Worm (Caenorhabditis elegans) whole organism, young adult: Measurements from ENCODE around the gene F25A2.1.

Experiments
- B0035.1 ChIP-seq: sonication (generic microtip); optimal IDR thresholded peaks from 2 replicates; lab custom pipeline; 2016; ENCODE audit warnings: missing genetic modification characterization, mild to moderate bottlenecking, missing compliant biosample characterization, missing genotype, missing genetic modification reagents
- B0261.1 ChIP-seq: sonication (generic microtip); optimal IDR thresholded peaks from 2 replicates; lab custom pipeline; 2016; ENCODE audit warnings: mild to moderate bottlenecking, missing genetic modification characterization, moderate library complexity, missing compliant biosample characterization
- C06A6.2 ChIP-seq: fragments of 200-800 bp; sonication (Bioruptor generic); conservative IDR thresholded peaks from 2 replicates; pipeline ENCODE4 v1.3.6; 2022; ENCODE audit warnings: missing genetic modification characterization, missing compliant biosample characterization
- F22D6.2 ChIP-seq: sonication (generic microtip); optimal IDR thresholded peaks from 2 replicates; lab custom pipeline; 2016; ENCODE audit warnings: mild to moderate bottlenecking, missing genetic modification characterization, missing compliant biosample characterization
- F23B12.7 ChIP-seq: sonication (generic microtip); optimal IDR thresholded peaks from 2 replicates; lab custom pipeline; 2017; ENCODE audit warnings: missing genetic modification characterization, mild to moderate bottlenecking, missing compliant biosample characterization, antibody characterized with exemption, moderate library complexity; ENCODE audit not compliant: insufficient read depth
- F57A8.1 ChIP-seq: fragments of 200-800 bp; sonication (Bioruptor generic); optimal IDR thresholded peaks from 2 replicates; lab custom pipeline; 2018; ENCODE audit warnings: mild to moderate bottlenecking, missing genetic modification characterization, moderate library complexity, missing compliant biosample characterization
- K11D2.4 ChIP-seq: fragments of 200-800 bp; sonication (Bioruptor generic); IDR thresholded peaks from 2 replicates; pipeline ENCODE4 v1.3.6; 2022; ENCODE audit warnings: missing genetic modification reagents, missing genetic modification characterization, missing compliant biosample characterization
- K12H6.12 ChIP-seq: fragments of 200-800 bp; sonication (Bioruptor generic); optimal IDR thresholded peaks from 2 replicates; lab custom pipeline; 2018; ENCODE audit warnings: mild to moderate bottlenecking, missing genetic modification characterization, missing compliant biosample characterization
- T07F8.4 ChIP-seq: sonication (generic microtip); optimal IDR thresholded peaks from 2 replicates; lab custom pipeline; 2016; ENCODE audit warnings: mild to moderate bottlenecking, missing genetic modification characterization, moderate library complexity, missing compliant biosample characterization
- Y53F4B.3 ChIP-seq: fragments of 200-800 bp; sonication (Bioruptor generic); IDR thresholded peaks from 2 replicates; pipeline ENCODE4 v1.3.6; 2022; ENCODE audit warnings: missing genetic modification reagents, missing genetic modification characterization, missing compliant biosample characterization
- Y56A3A.18 ChIP-seq: fragments of 200-800 bp; sonication (Bioruptor generic); IDR thresholded peaks from 2 replicates; pipeline ENCODE4 v1.3.6; 2022; ENCODE audit warnings: missing genetic modification reagents, missing genetic modification characterization, missing compliant biosample characterization
- Y67H2A.10 ChIP-seq: fragments of 200-800 bp; sonication (Bioruptor generic); conservative IDR thresholded peaks from 2 replicates; pipeline ENCODE4 v1.3.6; 2022; ENCODE audit warnings: missing genetic modification reagents, missing genetic modification characterization, missing compliant biosample characterization
- Y79H2A.3 ChIP-seq: fragments of 200-800 bp; sonication (Bioruptor generic); conservative IDR thresholded peaks from 2 replicates; pipeline ENCODE4 v1.3.6; 2022; ENCODE audit warnings: missing genetic modification reagents, missing genetic modification characterization, missing compliant biosample characterization
- Y95B8A.8 ChIP-seq: fragments of 200-800 bp; sonication (Bioruptor generic); IDR thresholded peaks from 2 replicates; pipeline ENCODE4 v1.3.6; 2022; ENCODE audit warnings: missing genetic modification reagents, missing genetic modification characterization, missing compliant biosample characterization
- ZK185.1 ChIP-seq: sonication (generic microtip); optimal IDR thresholded peaks from 2 replicates; lab custom pipeline; 2016; ENCODE audit warnings: mild to moderate bottlenecking, missing genetic modification characterization, missing compliant biosample characterization; ENCODE audit not compliant: poor library complexity, severe bottlenecking
- akir-1 ChIP-seq: fragments of 200-800 bp; sonication (Bioruptor generic); optimal IDR thresholded peaks from 2 replicates; lab custom pipeline; 2018; ENCODE audit warnings: mild to moderate bottlenecking, missing genetic modification characterization, moderate library complexity, missing compliant biosample characterization
- ama-1 ChIP-seq, 3 experiments: fragments of 150-350 bp in 1 of 3; sonication (generic microtip) in 2 of 3; optimal IDR thresholded peaks; 2 replicates each; lab custom pipeline; 2014 to 2018; ENCODE audit warnings: missing biosample characterization in 2 of 3, missing genetic modification characterization in 2 of 3, missing genetic modification reagents in 2 of 3
- aptf-3 ChIP-seq: fragments of 200-800 bp; sonication (Bioruptor generic); IDR thresholded peaks from 2 replicates; pipeline ENCODE4 v1.3.6; 2022; ENCODE audit warnings: missing genetic modification characterization, missing compliant biosample characterization
- athp-1 ChIP-seq: sonication (generic microtip); optimal IDR thresholded peaks from 2 replicates; lab custom pipeline; 2017; ENCODE audit warnings: mild to moderate bottlenecking, missing genetic modification characterization, missing compliant biosample characterization
- attf-3 ChIP-seq: fragments of 200-800 bp; sonication (Bioruptor generic); conservative IDR thresholded peaks from 2 replicates; pipeline ENCODE4 v1.3.6; 2022; ENCODE audit warnings: missing genetic modification reagents, missing genetic modification characterization, missing compliant biosample characterization
- attf-6 ChIP-seq: fragments of 200-800 bp; sonication (Bioruptor generic); IDR thresholded peaks from 2 replicates; pipeline ENCODE4 v1.3.6; 2022; ENCODE audit warnings: missing genetic modification reagents, missing genetic modification characterization, missing compliant biosample characterization
- bed-2 ChIP-seq: fragments of 200-800 bp; sonication (Bioruptor generic); IDR thresholded peaks from 2 replicates; pipeline ENCODE4 v1.3.6; 2022; ENCODE audit warnings: missing genetic modification reagents, missing genetic modification characterization, missing compliant biosample characterization
- ceh-100 ChIP-seq: fragments of 200-800 bp; sonication (Bioruptor generic); IDR thresholded peaks from 2 replicates; pipeline ENCODE4 v1.3.6; 2022; ENCODE audit warnings: missing genetic modification reagents, missing genetic modification characterization, missing compliant biosample characterization
- chd-7 ChIP-seq: sonication (generic microtip); optimal IDR thresholded peaks from 2 replicates; lab custom pipeline; 2016; ENCODE audit warnings: mild to moderate bottlenecking, missing genetic modification characterization, moderate library complexity, missing compliant biosample characterization
- dox-1 ChIP-seq: fragments of 200-800 bp; sonication (Bioruptor generic); IDR thresholded peaks from 2 replicates; pipeline ENCODE4 v1.3.6; 2022; ENCODE audit warnings: missing genetic modification reagents, missing genetic modification characterization, missing compliant biosample characterization
- egl-44 ChIP-seq: fragments of 200-800 bp; sonication (Bioruptor generic); IDR thresholded peaks from 2 replicates; pipeline ENCODE4 v1.3.6; 2022; ENCODE audit warnings: missing genetic modification reagents, missing genetic modification characterization, missing compliant biosample characterization
- egrh-3 ChIP-seq: fragments of 200-800 bp; sonication (Bioruptor generic); IDR thresholded peaks from 2 replicates; pipeline ENCODE4 v1.3.6; 2022; ENCODE audit warnings: missing genetic modification reagents, missing genetic modification characterization, missing compliant biosample characterization
- ekl-4 ChIP-seq: fragments of 200-800 bp; sonication (Bioruptor generic); IDR thresholded peaks from 2 replicates; pipeline ENCODE4 v1.3.6; 2022; ENCODE audit warnings: missing genetic modification reagents, missing genetic modification characterization, missing compliant biosample characterization
- lag-1 ChIP-seq: fragments of 200-800 bp; sonication (Bioruptor generic); IDR thresholded peaks from 2 replicates; pipeline ENCODE4 v1.3.6; 2022; ENCODE audit warnings: missing genetic modification reagents, missing genetic modification characterization, missing compliant biosample characterization
- lin-54 ChIP-seq: fragments of 200-800 bp; sonication (Bioruptor generic); optimal IDR thresholded peaks from 2 replicates; lab custom pipeline; 2018; ENCODE audit warnings: mild to moderate bottlenecking, missing genetic modification characterization, missing compliant biosample characterization
- lir-1 ChIP-seq: fragments of 200-800 bp; sonication (Bioruptor generic); conservative IDR thresholded peaks from 2 replicates; pipeline ENCODE4 v1.3.6; 2022; ENCODE audit warnings: missing genetic modification reagents, missing genetic modification characterization, missing compliant biosample characterization
- lsl-1 ChIP-seq: fragments of 200-800 bp; sonication (Bioruptor generic); optimal IDR thresholded peaks from 2 replicates; lab custom pipeline; 2018; ENCODE audit warnings: mild to moderate bottlenecking, missing genetic modification characterization, moderate library complexity, missing compliant biosample characterization
- madf-3 ChIP-seq: fragments of 200-800 bp; sonication (Bioruptor generic); IDR thresholded peaks from 2 replicates; pipeline ENCODE4 v1.3.6; 2022; ENCODE audit warnings: missing genetic modification reagents, missing genetic modification characterization, missing compliant biosample characterization
- mel-28 ChIP-seq: sonication (generic microtip); optimal IDR thresholded peaks from 2 replicates; lab custom pipeline; 2016; ENCODE audit warnings: borderline replicate concordance, mild to moderate bottlenecking, missing genetic modification characterization, missing compliant biosample characterization
- nfyb-1 ChIP-seq: fragments of 200-800 bp; sonication (Bioruptor generic); IDR thresholded peaks from 2 replicates; pipeline ENCODE4 v1.3.6; 2022; ENCODE audit warnings: missing genetic modification reagents, missing genetic modification characterization, missing compliant biosample characterization
- nhr-120 ChIP-seq: fragments of 200-800 bp; sonication (Bioruptor generic); IDR thresholded peaks from 2 replicates; pipeline ENCODE4 v1.3.6; 2022; ENCODE audit warnings: missing genetic modification characterization, missing compliant biosample characterization
- nhr-27 ChIP-seq: fragments of 200-800 bp; sonication (Bioruptor generic); optimal IDR thresholded peaks from 2 replicates; lab custom pipeline; 2018; ENCODE audit warnings: mild to moderate bottlenecking, missing genetic modification characterization, moderate library complexity, missing compliant biosample characterization
- nhr-80 ChIP-seq: sonication (generic microtip); optimal IDR thresholded peaks from 2 replicates; lab custom pipeline; 2016; ENCODE audit warnings: missing genetic modification characterization, missing compliant biosample characterization
- rec-8 ChIP-seq, 2 experiments: sonication (generic microtip); optimal IDR thresholded peaks; 2 replicates each; lab custom pipeline; 2016; ENCODE audit warnings: mild to moderate bottlenecking in 2 of 2, missing genetic modification characterization in 2 of 2, missing genetic modification reagents in 2 of 2, missing genotype in 2 of 2, missing biosample characterization in 1 of 2, missing compliant biosample characterization in 1 of 2, moderate library complexity in 1 of 2
- snpc-1.3 ChIP-seq: sonication (generic microtip); optimal IDR thresholded peaks from 2 replicates; lab custom pipeline; 2017; ENCODE audit warnings: missing genetic modification characterization, mild to moderate bottlenecking, missing compliant biosample characterization, antibody characterized with exemption, moderate library complexity, missing genotype, missing genetic modification reagents; ENCODE audit not compliant: insufficient read depth
- sptf-2 ChIP-seq: fragments of 200-800 bp; sonication (Bioruptor generic); optimal IDR thresholded peaks from 2 replicates; lab custom pipeline; 2018; ENCODE audit warnings: mild to moderate bottlenecking, missing genetic modification characterization, missing compliant biosample characterization
- tbp1 ChIP-seq: fragments of 200-800 bp; sonication (Bioruptor generic); optimal IDR thresholded peaks from 2 replicates; lab custom pipeline; 2018; ENCODE audit warnings: mild to moderate bottlenecking, missing genetic modification characterization, missing compliant biosample characterization
- tbx-9 ChIP-seq: sonication (generic microtip); optimal IDR thresholded peaks from 2 replicates; lab custom pipeline; 2016; ENCODE audit warnings: borderline replicate concordance, missing genetic modification characterization, inconsistent platforms, missing compliant biosample characterization
- unc-130 ChIP-seq: sonication (generic microtip); optimal IDR thresholded peaks from 2 replicates; lab custom pipeline; 2016; ENCODE audit warnings: missing genetic modification reagents, missing genetic modification characterization, missing compliant biosample characterization
- zim-3 ChIP-seq: sonication (generic microtip); optimal IDR thresholded peaks from 2 replicates; lab custom pipeline; 2017; ENCODE audit warnings: mild to moderate bottlenecking, missing genetic modification characterization, moderate library complexity, missing compliant biosample characterization
- ztf-18 ChIP-seq: sonication (generic microtip); optimal IDR thresholded peaks from 2 replicates; lab custom pipeline; 2016; ENCODE audit warnings: missing genotype, mild to moderate bottlenecking, missing genetic modification characterization, missing compliant biosample characterization
- ztf-26 ChIP-seq: sonication (generic microtip); optimal IDR thresholded peaks from 2 replicates; lab custom pipeline; 2017; ENCODE audit warnings: missing genetic modification characterization, missing compliant biosample characterization
- ztf-28 ChIP-seq: fragments of 200-800 bp; sonication (Bioruptor generic); IDR thresholded peaks from 2 replicates; pipeline ENCODE4 v1.3.6; 2022; ENCODE audit warnings: missing genetic modification reagents, missing genetic modification characterization, missing compliant biosample characterization

F25A2.1 gene

DNA sequence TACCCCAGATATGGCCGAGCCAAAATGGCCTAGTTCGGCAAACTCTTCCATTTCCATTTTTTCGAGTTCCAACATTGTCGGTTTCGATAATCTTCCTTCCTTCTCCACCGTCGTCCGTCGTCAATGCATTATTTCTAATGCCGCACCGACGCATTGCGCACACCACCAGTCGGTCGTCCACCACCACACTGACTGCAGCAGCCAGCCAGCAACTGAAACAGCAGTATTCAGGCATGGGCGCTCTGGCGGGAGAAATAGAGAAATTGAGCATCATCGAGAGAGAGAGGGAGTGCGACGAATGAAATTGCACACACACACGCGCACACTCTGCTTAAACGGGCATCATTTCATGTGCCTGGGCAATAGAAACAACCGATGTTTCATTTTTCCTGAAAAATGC, 25.5 kb upstream of the F25A2.1 start (continued):
- TF ChIP-seq sptf-2 (GFP tag; lab: Kevin White, UChicago) = no peak
- peak; percentile 27 for TF ChIP-seq tbp1 (GFP tag; lab: Kevin White, UChicago)
- no peak for TF ChIP-seq F22D6.2 (tag; lab: Kevin White, UChicago)
- no peak for TF ChIP-seq B0035.1 (tag; lab: Kevin White, UChicago)
- TF ChIP-seq nhr-27 (tag; lab: Kevin White, UChicago) = no peak
- TF ChIP-seq F57A8.1 (GFP tag; lab: Kevin White, UChicago) = peak; percentile 24
- TF ChIP-seq K12H6.12 (tag; lab: Kevin White, UChicago) = peak; percentile 58
- TF ChIP-seq egrh-3 (GFP tag; lab: Robert Waterston, UW) = 0 out of 2 replicates have a peak, but pooled peaks have one; percentile 25
- no peak for TF ChIP-seq Y79H2A.3
- TF ChIP-seq lin-54 = peak; percentile 5
- no peak for TF ChIP-seq lir-1 (GFP tag; lab: Robert Waterston, UW)
- TF ChIP-seq dox-1 (GFP tag; lab: Robert Waterston, UW) = peak; percentile 75
- no peak for TF ChIP-seq ZK185.1
- no peak for TF ChIP-seq nhr-120 (GFP tag; lab: Robert Waterston, UW)
- TF ChIP-seq egl-44 = 0 out of 2 replicates have a peak, but pooled peaks have one; percentile 33
- no peak for TF ChIP-seq ztf-26 (tag; lab: Kevin White, UChicago)
- TF ChIP-seq F23B12.7 (tag; lab: Kevin White, UChicago) = no peak
- no peak for TF ChIP-seq B0261.1 (tag; lab: Kevin White, UChicago)
- no peak for TF ChIP-seq zim-3 (tag; lab: Kevin White, UChicago)
- TF ChIP-seq lag-1 (GFP tag; lab: Robert Waterston, UW) = no peak
- peak; percentile 87 for TF ChIP-seq nhr-80
- no peak for TF ChIP-seq Y53F4B.3 (GFP tag; lab: Robert Waterston, UW)
- TF ChIP-seq K11D2.4 (GFP tag; lab: Robert Waterston, UW) = no peak
- TF ChIP-seq unc-130 (GFP tag; lab: Kevin White, UChicago) = no peak
- TF ChIP-seq ceh-100 (GFP tag; lab: Robert Waterston, UW) = no peak
- TF ChIP-seq Y67H2A.10 (GFP tag; lab: Robert Waterston, UW) = no peak
- TF ChIP-seq C06A6.2 = no peak
- TF ChIP-seq T07F8.4 (tag; lab: Kevin White, UChicago) = no peak
- peak in 1 of 2 experiments; percentile 16 for TF ChIP-seq rec-8 (tag; optimal IDR thresholded peaks at IDR 0.05; lab: Kevin White, UChicago)
- no peak for TF ChIP-seq lsl-1 (GFP tag; lab: Kevin White, UChicago)
- peak; percentile 46 for TF ChIP-seq ztf-18 (tag; lab: Kevin White, UChicago)
- TF ChIP-seq mel-28 (tag; lab: Kevin White, UChicago) = no peak
- no peak for TF ChIP-seq tbx-9 (tag; lab: Kevin White, UChicago)
- TF ChIP-seq attf-6 (GFP tag; lab: Robert Waterston, UW) = no peak
- no peak for TF ChIP-seq bed-2 (GFP tag; lab: Robert Waterston, UW)
- no peak for TF ChIP-seq akir-1 (GFP tag; lab: Kevin White, UChicago)
- TF ChIP-seq Y95B8A.8 (GFP tag; lab: Robert Waterston, UW) = no peak
- TF ChIP-seq ama-1 (optimal IDR thresholded peaks at IDR 0.05; lab: Kevin White, UChicago) = no peak
- no peak for TF ChIP-seq ama-1 (GFP tag; optimal IDR thresholded peaks at IDR 0.05; lab: Kevin White, UChicago)
- no peak for TF ChIP-seq madf-3 (GFP tag; lab: Robert Waterston, UW)
- TF ChIP-seq athp-1 (tag; lab: Kevin White, UChicago) = no peak
- no peak for TF ChIP-seq Y56A3A.18
- peak; percentile 32 for TF ChIP-seq ekl-4 (GFP tag; lab: Robert Waterston, UW)
- TF ChIP-seq aptf-3 (GFP tag; lab: Robert Waterston, UW) = no peak
- TF ChIP-seq attf-3 (GFP tag; lab: Robert Waterston, UW) = no peak
- no peak for TF ChIP-seq ztf-28
- peak; percentile 67 for TF ChIP-seq chd-7 (tag; lab: Kevin White, UChicago)
- TF ChIP-seq nfyb-1 (GFP tag; lab: Robert Waterston, UW) = peak; percentile 63
- TF ChIP-seq snpc-1.3 (tag; lab: Kevin White, UChicago) = no peak
